Worm (Caenorhabditis elegans) whole organism, young adult: Measurements from ENCODE around the gene F26F4.9.
A peak's percentile ranks its signal among the peaks of the same experiment; 100 is the strongest.

ENCODE experiments used
- B0035.1 ChIP-seq: sonication (generic microtip); optimal IDR thresholded peaks from 2 replicates; lab custom pipeline; 2016; ENCODE audit warnings: missing genetic modification characterization, mild to moderate bottlenecking, missing compliant biosample characterization, missing genotype, missing genetic modification reagents
- F23B12.7 ChIP-seq: sonication (generic microtip); optimal IDR thresholded peaks from 2 replicates; lab custom pipeline; 2017; ENCODE audit warnings: missing genetic modification characterization, mild to moderate bottlenecking, missing compliant biosample characterization, antibody characterized with exemption, moderate library complexity; ENCODE audit not compliant: insufficient read depth
- F33H1.4 ChIP-seq: fragments of 200-800 bp; sonication (Bioruptor generic); IDR thresholded peaks from 2 replicates; pipeline ENCODE4 v1.3.6; 2022; ENCODE audit warnings: missing genetic modification reagents, missing genetic modification characterization, missing compliant biosample characterization
- Y95B8A.8 ChIP-seq: fragments of 200-800 bp; sonication (Bioruptor generic); IDR thresholded peaks from 2 replicates; pipeline ENCODE4 v1.3.6; 2022; ENCODE audit warnings: missing genetic modification reagents, missing genetic modification characterization, missing compliant biosample characterization
- ZK185.1 ChIP-seq: sonication (generic microtip); optimal IDR thresholded peaks from 2 replicates; lab custom pipeline; 2016; ENCODE audit warnings: mild to moderate bottlenecking, missing genetic modification characterization, missing compliant biosample characterization; ENCODE audit not compliant: poor library complexity, severe bottlenecking
- cebp-1 ChIP-seq, 2 experiments: fragments of 200-800 bp in 1 of 2; sonication (Bioruptor generic) in 1 of 2; sonication (generic microtip) in 1 of 2; IDR thresholded peaks in 1 of 2; optimal IDR thresholded peaks in 1 of 2; 2 replicates each; pipeline versions ENCODE4 v1.3.6 to Lab custom; 2017 to 2022; ENCODE audit warnings: missing compliant biosample characterization in 2 of 2, missing genetic modification characterization in 2 of 2, mild to moderate bottlenecking in 1 of 2, missing genetic modification reagents in 1 of 2, moderate library complexity in 1 of 2
- ceh-58 ChIP-seq: fragments of 200-800 bp; sonication (Bioruptor generic); IDR thresholded peaks from 2 replicates; pipeline ENCODE4 v1.3.6; 2022; ENCODE audit warnings: missing genetic modification characterization, missing compliant biosample characterization
- dox-1 ChIP-seq: fragments of 200-800 bp; sonication (Bioruptor generic); IDR thresholded peaks from 2 replicates; pipeline ENCODE4 v1.3.6; 2022; ENCODE audit warnings: missing genetic modification reagents, missing genetic modification characterization, missing compliant biosample characterization
- efl-1 ChIP-seq: fragments of 150-350 bp; optimal IDR thresholded peaks from 2 replicates; lab custom pipeline; 2014; ENCODE audit warnings: missing biosample characterization, missing genetic modification reagents, missing genetic modification characterization
- ets-4 ChIP-seq: fragments of 200-800 bp; sonication (Bioruptor generic); optimal IDR thresholded peaks from 2 replicates; lab custom pipeline; 2018; ENCODE audit warnings: mild to moderate bottlenecking, missing genetic modification characterization, missing compliant biosample characterization
- him-1 ChIP-seq: sonication (generic microtip); optimal IDR thresholded peaks from 2 replicates; lab custom pipeline; 2016; ENCODE audit warnings: missing genotype, missing genetic modification reagents, missing genetic modification characterization, missing compliant biosample characterization
- hrde-1 ChIP-seq: sonication (generic microtip); optimal IDR thresholded peaks from 2 replicates; lab custom pipeline; 2016; ENCODE audit warnings: missing genetic modification characterization, mild to moderate bottlenecking, missing compliant biosample characterization, moderate library complexity, missing genotype, missing genetic modification reagents, borderline replicate concordance
- lag-1 ChIP-seq: fragments of 200-800 bp; sonication (Bioruptor generic); IDR thresholded peaks from 2 replicates; pipeline ENCODE4 v1.3.6; 2022; ENCODE audit warnings: missing genetic modification reagents, missing genetic modification characterization, missing compliant biosample characterization
- lin-26 ChIP-seq: fragments of 200-800 bp; sonication (Bioruptor generic); IDR thresholded peaks from 2 replicates; pipeline ENCODE4 v1.3.6; 2022; ENCODE audit warnings: missing genetic modification reagents, missing genetic modification characterization, missing compliant biosample characterization
- lin-35 ChIP-seq, 3 experiments: fragments of 150-350 bp in 2 of 3; sonication (generic microtip) in 1 of 3; optimal IDR thresholded peaks; 2 replicates each; lab custom pipeline; 2014 to 2018; ENCODE audit warnings: missing biosample characterization in 3 of 3, missing genetic modification characterization in 3 of 3, missing genetic modification reagents in 3 of 3
- lin-54 ChIP-seq: fragments of 200-800 bp; sonication (Bioruptor generic); optimal IDR thresholded peaks from 2 replicates; lab custom pipeline; 2018; ENCODE audit warnings: mild to moderate bottlenecking, missing genetic modification characterization, missing compliant biosample characterization
- madf-10 ChIP-seq: sonication (generic microtip); optimal IDR thresholded peaks from 2 replicates; lab custom pipeline; 2016; ENCODE audit warnings: mild to moderate bottlenecking, missing genetic modification characterization, missing compliant biosample characterization
- madf-6 ChIP-seq: fragments of 200-800 bp; sonication (Bioruptor generic); IDR thresholded peaks from 2 replicates; pipeline ENCODE4 v1.3.6; 2022; ENCODE audit warnings: missing genetic modification reagents, missing genetic modification characterization, missing compliant biosample characterization
- mcd-1 ChIP-seq: fragments of 200-800 bp; sonication (Bioruptor generic); IDR thresholded peaks from 2 replicates; pipeline ENCODE4 v1.3.6; 2022; ENCODE audit warnings: missing genetic modification reagents, missing genetic modification characterization, missing compliant biosample characterization
- mxl-1 ChIP-seq: sonication (generic microtip); optimal IDR thresholded peaks from 2 replicates; lab custom pipeline; 2016; ENCODE audit warnings: missing genetic modification characterization, missing compliant biosample characterization
- nhr-80 ChIP-seq: sonication (generic microtip); optimal IDR thresholded peaks from 2 replicates; lab custom pipeline; 2016; ENCODE audit warnings: missing genetic modification characterization, missing compliant biosample characterization
- tbp1 ChIP-seq: fragments of 200-800 bp; sonication (Bioruptor generic); optimal IDR thresholded peaks from 2 replicates; lab custom pipeline; 2018; ENCODE audit warnings: mild to moderate bottlenecking, missing genetic modification characterization, missing compliant biosample characterization
- ztf-28 ChIP-seq: fragments of 200-800 bp; sonication (Bioruptor generic); IDR thresholded peaks from 2 replicates; pipeline ENCODE4 v1.3.6; 2022; ENCODE audit warnings: missing genetic modification reagents, missing genetic modification characterization, missing compliant biosample characterization

The F26F4.9 gene

DNA sequence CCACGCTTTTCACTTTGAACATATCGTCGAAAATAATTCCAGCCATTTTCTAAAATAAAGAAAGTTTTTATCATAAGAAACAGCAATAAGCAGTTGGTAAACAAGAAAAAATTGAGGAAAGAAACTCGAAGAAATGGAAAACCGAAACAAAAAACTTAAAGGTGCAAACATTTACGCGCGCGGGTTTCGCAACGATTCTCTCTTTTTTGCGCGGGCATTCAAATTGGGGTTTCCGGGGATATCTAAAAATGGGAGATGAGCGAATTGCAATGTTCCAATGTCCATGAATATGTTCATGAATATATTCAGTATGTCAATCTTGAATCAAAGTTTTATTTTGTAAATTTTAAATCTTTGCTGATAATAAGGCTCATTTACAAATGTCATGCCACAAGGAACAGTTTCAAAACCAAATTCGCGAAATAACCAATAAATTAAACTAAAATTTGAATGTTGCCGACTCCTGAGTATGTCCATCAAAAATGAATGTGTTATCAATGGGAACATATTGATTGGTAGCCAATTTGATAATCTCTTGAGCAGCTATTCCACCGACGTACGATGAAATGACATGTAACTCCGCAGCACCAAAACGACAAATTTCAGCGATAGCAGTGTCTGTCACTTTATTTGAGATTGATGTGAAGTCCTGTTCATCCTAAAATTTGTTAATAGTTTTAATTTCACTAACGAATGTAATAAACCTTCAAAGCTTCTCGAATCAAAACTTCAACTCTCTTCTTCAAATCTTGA, 5.8 kb upstream of the F26F4.9 start, which contains the start of gene rpb-8 (continued):
- peak; percentile 52 for TF ChIP-seq F23B12.7 (tag; lab: Kevin White, UChicago)
- no peak for TF ChIP-seq cebp-1 (GFP tag; IDR thresholded peaks at IDR 0.05; lab: Robert Waterston, UW)
- peak; percentile 80 for TF ChIP-seq cebp-1 (tag; optimal IDR thresholded peaks at IDR 0.05; lab: Kevin White, UChicago)

DNA sequence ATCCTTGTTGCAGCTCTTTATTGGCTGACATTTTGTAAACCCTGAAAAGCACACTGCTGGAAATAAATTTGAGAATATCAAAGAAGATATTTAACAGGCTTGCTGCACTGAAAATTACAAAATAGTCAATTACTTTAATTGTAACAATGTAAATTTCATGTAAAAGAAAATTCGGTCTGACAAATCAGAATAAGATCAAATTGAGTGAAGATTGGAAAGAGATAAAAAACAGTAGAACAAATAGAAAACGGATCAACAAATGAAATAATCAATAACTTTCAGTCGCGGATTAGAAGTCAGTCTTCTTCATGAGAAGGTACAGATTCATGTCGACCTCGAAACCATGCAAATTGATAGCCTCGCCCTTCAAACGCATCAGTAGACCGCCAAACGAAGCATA, 4.8 kb upstream of the F26F4.9 start, which contains the start of gene rars-1:
TSS of gene rars-1 (minus strand) at position 101 of the 400 bp plus-strand sequence.
- TF ChIP-seq F33H1.4 (no peak; the same call in 1 of the 2 replicates), lin-54 (GFP tag; lab: Kevin White, UChicago) (peak; percentile 14), madf-10 (tag; lab: Kevin White, UChicago) (no peak), ceh-58 (GFP tag; lab: Robert Waterston, UW) (0 out of 2 replicates have a peak, but pooled peaks have one; percentile 56)

DNA sequence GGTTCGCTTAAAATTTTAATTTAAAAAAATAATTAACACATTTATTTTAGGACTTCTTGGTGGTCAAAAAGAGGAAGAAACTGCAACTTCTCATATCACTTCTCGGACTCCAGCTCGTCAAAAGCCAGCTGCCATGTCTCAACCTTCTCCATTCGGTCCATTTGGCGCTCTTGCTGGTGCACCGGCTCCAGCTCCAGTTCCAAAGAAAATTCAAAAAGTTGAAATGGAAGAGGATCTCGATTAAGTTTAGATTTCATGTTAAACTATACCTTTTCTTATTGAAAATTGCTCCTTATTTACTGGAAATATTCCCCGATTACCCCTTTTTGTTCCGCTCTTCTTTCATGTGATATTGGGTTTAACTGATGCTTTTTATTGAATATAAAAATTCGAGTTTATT, 1.4 kb upstream of the F26F4.9 start:
- no peak for TF ChIP-seq tbp1 (GFP tag; lab: Kevin White, UChicago)
- TF ChIP-seq hrde-1 (tag; lab: Kevin White, UChicago): peak; percentile 19

DNA sequence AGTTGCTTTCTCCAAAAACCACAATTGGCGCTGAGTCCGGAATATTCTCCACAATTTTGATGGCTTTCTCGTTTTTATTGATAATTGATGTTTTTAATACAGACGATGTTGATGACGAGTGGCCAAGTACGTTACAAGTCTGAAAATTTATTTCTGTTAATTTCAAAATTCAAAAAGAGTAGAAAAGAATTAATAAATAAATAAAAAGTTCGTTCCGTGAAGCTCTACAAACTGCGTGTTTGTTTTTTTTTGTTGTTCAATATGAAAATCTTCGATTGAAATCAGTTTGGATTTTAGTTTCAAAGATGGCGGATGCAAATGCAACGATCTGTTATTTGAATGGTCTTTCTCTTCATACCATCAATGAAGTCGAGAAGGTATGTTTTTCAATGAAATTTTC, 1.4 kb downstream of the F26F4.9 start, which contains the start of gene F26F4.2:
TSS of gene F26F4.2 (plus strand) at position 301 of the 400 bp plus-strand sequence.
- TF ChIP-seq Y95B8A.8 (no peak), ets-4 (GFP tag; lab: Kevin White, UChicago) (no peak), lin-26 (GFP tag; lab: Robert Waterston, UW) (no peak), B0035.1 (no peak)

DNA sequence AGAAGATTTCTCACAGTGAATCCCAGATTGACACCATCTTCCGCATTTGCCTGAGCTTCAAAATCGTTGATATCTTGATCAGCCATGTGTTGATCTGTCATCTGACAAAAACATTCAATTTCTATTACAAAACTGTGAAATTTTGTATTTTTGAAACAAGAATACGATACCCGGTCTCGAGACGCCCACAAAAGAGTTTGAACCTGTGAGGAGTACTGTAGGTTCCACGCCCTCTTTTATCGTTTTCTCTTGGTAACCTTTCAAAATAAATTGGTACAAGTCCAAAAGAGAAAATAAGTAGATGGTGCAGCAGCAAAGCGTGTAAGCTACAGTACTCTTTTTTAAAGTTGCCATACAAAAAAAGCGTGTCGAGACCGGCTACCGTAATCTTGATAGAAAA, 2.4 kb downstream of the F26F4.9 start, which contains the start of gene F26F4.12:
TSS of gene F26F4.12 (minus strand) at position 101 of the 400 bp plus-strand sequence.
- TF ChIP-seq madf-6 (no peak), efl-1 (GFP tag; lab: Kevin White, UChicago) (no peak)
- TF ChIP-seq, all 124 proteins: peak for 0

ce11 chrIII:4906896-4907295, 5.4 kb downstream of the F26F4.9 start, which contains the start of gene rom-1:
rom-1 (plus strand) TSS chrIII:4907196.
- TF ChIP-seq lin-35 (GFP tag; optimal IDR thresholded peaks at IDR 0.05; lab: Kevin White, UChicago): no peak

DNA sequence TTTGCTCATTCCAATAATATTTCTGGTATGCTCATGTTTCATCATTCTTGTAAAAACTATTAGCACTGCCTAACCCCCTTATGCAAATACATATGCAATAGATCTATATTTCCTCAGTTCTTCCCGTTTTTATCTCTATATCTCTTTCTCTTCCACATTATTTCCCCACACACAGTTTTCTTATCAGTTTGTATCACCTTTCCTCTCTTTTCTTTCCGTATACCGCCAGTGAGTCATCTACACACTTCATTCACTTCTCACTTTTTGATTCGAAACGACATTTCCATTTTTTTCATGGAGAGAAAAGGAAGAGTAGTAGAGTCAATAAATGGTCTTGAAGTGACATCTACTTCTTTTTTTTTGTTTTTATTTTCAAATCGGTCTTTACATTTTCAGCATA, 6.0 kb downstream of the F26F4.9 start:
- TF ChIP-seq mxl-1 (no peak), cebp-1 (GFP tag; IDR thresholded peaks at IDR 0.05; lab: Robert Waterston, UW) (no peak), cebp-1 (tag; optimal IDR thresholded peaks at IDR 0.05; lab: Kevin White, UChicago) (peak; percentile 6), nhr-80 (peak; percentile 77)
- TF ChIP-seq, all 124 proteins: peak for 2

DNA sequence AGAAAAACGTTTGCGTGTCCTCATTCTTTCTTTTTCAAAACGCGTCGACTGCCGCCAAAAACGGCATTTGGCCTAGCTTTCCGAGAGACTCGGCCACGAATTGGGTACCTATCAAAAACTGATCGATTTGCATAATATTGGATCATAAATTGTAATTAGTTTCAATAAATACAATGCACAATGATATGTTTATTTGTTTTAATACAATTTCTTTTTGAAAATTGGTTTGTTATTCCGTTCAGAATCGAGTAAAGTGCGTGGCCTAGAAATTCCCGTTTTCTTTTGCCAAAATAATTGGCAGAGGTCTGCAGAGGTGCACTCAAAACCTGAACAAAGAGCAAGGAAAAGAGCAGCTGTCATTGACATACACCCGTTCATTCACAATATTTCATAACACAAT, 6.9 kb downstream of the F26F4.9 start, which contains the start of gene F26F4.8:
TSS of gene F26F4.8 (minus strand) at position 69 of the 400 bp plus-strand sequence.
- TF ChIP-seq dox-1 (GFP tag; lab: Robert Waterston, UW): peak; percentile 43; the same call in 1 of the 2 replicates
- TF ChIP-seq lag-1 (GFP tag; lab: Robert Waterston, UW): no peak
- no peak for TF ChIP-seq mcd-1 (GFP tag; lab: Robert Waterston, UW)
- no peak for TF ChIP-seq cebp-1 (GFP tag; IDR thresholded peaks at IDR 0.05; lab: Robert Waterston, UW)
- TF ChIP-seq cebp-1 (tag; optimal IDR thresholded peaks at IDR 0.05; lab: Kevin White, UChicago): peak; percentile 67
- TF ChIP-seq ztf-28 (GFP tag; lab: Robert Waterston, UW): no peak
- peak; percentile 20 for TF ChIP-seq efl-1 (GFP tag; lab: Kevin White, UChicago)
- TF ChIP-seq Y95B8A.8: no peak
- TF ChIP-seq him-1: peak; percentile 7
- TF ChIP-seq ZK185.1 (tag; lab: Kevin White, UChicago): peak; percentile 5
- TF ChIP-seq nhr-80: peak; percentile 51
